Fruit fly (Drosophila melanogaster) whole organism, prepupa: Measurements from ENCODE around the gene CG7943.

Experiments used
- Blimp-1 ChIP-seq: fragments of 200-800 bp; sonication (Bioruptor generic); optimal IDR thresholded peaks from 3 replicates; lab custom pipeline; 2017; ENCODE audit warnings: missing biosample characterization, missing genetic modification characterization, mild to moderate bottlenecking, moderate library complexity, missing genetic modification reagents
- CG11294 ChIP-seq: fragments of 200-800 bp; sonication (Bioruptor generic); IDR thresholded peaks from 2 replicates; pipeline ENCODE4 v1.3.6; 2022; ENCODE audit warnings: missing biosample characterization, missing genetic modification characterization
- CG3032 ChIP-seq: fragments of 200-800 bp; optimal IDR thresholded peaks from 2 replicates; lab custom pipeline; 2019; ENCODE audit warnings: missing biosample characterization, mild to moderate bottlenecking, missing genetic modification characterization, moderate library complexity
- CG32006 ChIP-seq: fragments of 200-800 bp; sonication (Bioruptor generic); optimal IDR thresholded peaks from 3 replicates; lab custom pipeline; 2017; ENCODE audit warnings: missing biosample characterization, mild to moderate bottlenecking, missing genetic modification characterization
- CG6276 ChIP-seq: fragments of 200-800 bp; sonication (Bioruptor generic); optimal IDR thresholded peaks from 2 replicates; lab custom pipeline; 2017; ENCODE audit warnings: missing biosample characterization, mild to moderate bottlenecking, missing genetic modification characterization
- CG6792 ChIP-seq: fragments of 200-800 bp; sonication (Bioruptor generic); optimal IDR thresholded peaks from 3 replicates; lab custom pipeline; 2016; ENCODE audit warnings: missing biosample characterization, missing genetic modification characterization
- Eip75B ChIP-seq: fragments of 200-800 bp; sonication (Bioruptor generic); optimal IDR thresholded peaks from 3 replicates; lab custom pipeline; 2016; ENCODE audit warnings: missing biosample characterization, missing genetic modification characterization
- Ets96B ChIP-seq: fragments of 200-800 bp; optimal IDR thresholded peaks from 2 replicates; lab custom pipeline; 2019; ENCODE audit warnings: missing biosample characterization, mild to moderate bottlenecking, missing genetic modification characterization, moderate library complexity
- Gug ChIP-seq: fragments of 200-800 bp; sonication (Bioruptor generic); IDR thresholded peaks from 2 replicates; pipeline ENCODE4 v1.3.6; 2022; ENCODE audit warnings: missing biosample characterization, missing genetic modification characterization
- Met ChIP-seq: fragments of 200-800 bp; sonication (Bioruptor generic); optimal IDR thresholded peaks from 3 replicates; lab custom pipeline; 2016; ENCODE audit warnings: missing biosample characterization, missing genetic modification characterization
- OdsH ChIP-seq: fragments of 200-800 bp; sonication (Bioruptor generic); optimal IDR thresholded peaks from 3 replicates; lab custom pipeline; 2016; ENCODE audit warnings: missing biosample characterization, missing genetic modification characterization
- Sox102F ChIP-seq: fragments of 200-800 bp; sonication (Bioruptor generic); optimal IDR thresholded peaks from 2 replicates; lab custom pipeline; 2016; ENCODE audit warnings: missing biosample characterization, mild to moderate bottlenecking, missing genetic modification characterization
- svp ChIP-seq: fragments of 200-800 bp; sonication (Bioruptor generic); peaks from one replicate; lab custom pipeline; 2016; ENCODE audit warnings: missing biosample characterization, missing genetic modification characterization

DNA sequence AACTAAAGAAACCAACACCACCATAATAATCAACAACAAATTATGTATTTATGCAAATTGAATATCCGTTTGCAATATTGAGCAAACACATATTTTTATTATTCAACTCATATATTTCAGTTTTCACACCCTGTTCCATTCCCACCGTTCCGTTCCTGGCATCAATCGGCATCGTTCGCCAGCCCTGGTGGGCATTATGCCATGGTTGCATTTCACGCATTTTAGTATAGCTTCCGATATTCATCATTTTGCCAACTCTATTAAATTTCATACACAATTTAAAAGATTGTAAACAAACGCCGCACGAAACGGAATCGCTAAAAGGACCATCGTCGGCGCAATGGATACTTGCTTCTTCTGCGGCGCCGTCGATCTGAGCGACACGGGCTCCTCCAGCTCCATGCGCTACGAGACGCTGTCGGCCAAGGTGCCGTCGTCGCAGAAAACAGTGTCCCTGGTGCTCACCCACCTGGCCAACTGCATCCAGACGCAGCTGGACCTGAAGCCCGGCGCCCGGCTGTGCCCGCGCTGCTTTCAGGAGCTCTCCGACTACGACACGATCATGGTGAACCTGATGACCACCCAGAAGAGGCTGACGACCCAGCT is 3.0 kb upstream of the CG7943 start, which contains the start of gene Sry-delta:
- TF ChIP-seq Blimp-1 (GFP tag; lab: Kevin White, UChicago) (no peak), Ets96B (tag; lab: Kevin White, UChicago) (no peak), svp (no peak), Sox102F (no peak), CG32006 (GFP tag; lab: Kevin White, UChicago) (no peak), CG6276 (GFP tag; lab: Kevin White, UChicago) (no peak), Eip75B (GFP tag; lab: Kevin White, UChicago) (no peak), CG11294 (GFP tag; lab: Robert Waterston, UW) (no peak), Gug (GFP tag; lab: Robert Waterston, UW) (peak; percentile 46), CG6792 (peak; percentile 44), CG3032 (tag; lab: Kevin White, UChicago) (peak; percentile 68), OdsH (no peak), Met (no peak)
